Fruit fly (Drosophila melanogaster) whole organism, embryonic: ENCODE results near the gene CG43815.

Experiments
- Awh ChIP-seq: fragments of 200-800 bp; sonication (Bioruptor generic); IDR thresholded peaks from 2 replicates; pipeline ENCODE4, ENCODE4 v1.3.6; 2022; ENCODE audit warnings: missing biosample characterization, missing genetic modification characterization
- CG10274 ChIP-seq: fragments of 200-800 bp; sonication (Bioruptor generic); optimal IDR thresholded peaks from 3 replicates; lab custom pipeline; 2017; ENCODE audit warnings: missing biosample characterization, mild to moderate bottlenecking, missing genetic modification characterization
- CG10565 ChIP-seq: fragments of 200-800 bp; sonication (Bioruptor generic); optimal IDR thresholded peaks from 3 replicates; lab custom pipeline; 2016; ENCODE audit warnings: missing biosample characterization, mild to moderate bottlenecking, missing genetic modification characterization
- CG10959 ChIP-seq: fragments of 200-800 bp; sonication (Bioruptor generic); IDR thresholded peaks from 2 replicates; pipeline ENCODE4 v1.3.6; 2022; ENCODE audit warnings: missing biosample characterization, missing genetic modification characterization
- CG10979 ChIP-seq: fragments of 200-800 bp; sonication (Bioruptor generic); optimal IDR thresholded peaks from 2 replicates; lab custom pipeline; 2018; ENCODE audit warnings: missing biosample characterization, mild to moderate bottlenecking, missing genetic modification characterization, moderate library complexity
- CG11398 ChIP-seq: fragments of 200-800 bp; sonication (Bioruptor generic); optimal IDR thresholded peaks from 2 replicates; lab custom pipeline; 2016; ENCODE audit warnings: missing biosample characterization, missing genetic modification characterization
- CG12219 ChIP-seq: fragments of 200-800 bp; sonication (Bioruptor generic); optimal IDR thresholded peaks from 3 replicates; lab custom pipeline; 2018; ENCODE audit warnings: missing biosample characterization, mild to moderate bottlenecking, missing genetic modification characterization
- CG12744 ChIP-seq: fragments of 200-800 bp; sonication (Bioruptor generic); optimal IDR thresholded peaks from 2 replicates; lab custom pipeline; 2016; ENCODE audit warnings: missing biosample characterization, missing genetic modification characterization
- CG14441 ChIP-seq: fragments of 200-800 bp; sonication (Bioruptor generic); IDR thresholded peaks from 2 replicates; pipeline ENCODE4 v1.3.6; 2022; ENCODE audit warnings: missing biosample characterization, missing genetic modification characterization
- CG15073 ChIP-seq: fragments of 200-800 bp; sonication (Bioruptor generic); optimal IDR thresholded peaks from 2 replicates; lab custom pipeline; 2016; ENCODE audit warnings: missing biosample characterization, missing genetic modification characterization
- CG33557 ChIP-seq: fragments of 200-800 bp; sonication (Bioruptor generic); optimal IDR thresholded peaks from 2 replicates; lab custom pipeline; 2019; ENCODE audit warnings: missing biosample characterization, mild to moderate bottlenecking, missing genetic modification characterization, moderate library complexity
- CG3726 ChIP-seq: fragments of 200-800 bp; sonication (Bioruptor generic); IDR thresholded peaks from 3 replicates; pipeline ENCODE4, ENCODE4 v1.3.6; 2022; ENCODE audit warnings: missing biosample characterization, missing genetic modification characterization
- CG4707 ChIP-seq: fragments of 200-800 bp; sonication (Bioruptor generic); optimal IDR thresholded peaks from 2 replicates; lab custom pipeline; 2018; ENCODE audit warnings: missing biosample characterization, mild to moderate bottlenecking, missing genetic modification characterization, moderate library complexity
- CG4854 ChIP-seq: fragments of 200-800 bp; sonication (Bioruptor generic); optimal IDR thresholded peaks from 2 replicates; lab custom pipeline; 2016; ENCODE audit warnings: missing biosample characterization, missing genetic modification characterization, inconsistent platforms
- CG6175 ChIP-seq: fragments of 200-800 bp; sonication (Bioruptor generic); IDR thresholded peaks from 3 replicates; pipeline ENCODE4 v1.3.6; 2022; ENCODE audit warnings: missing biosample characterization, missing genetic modification characterization
- CG7745 ChIP-seq: fragments of 200-800 bp; sonication (Bioruptor generic); optimal IDR thresholded peaks from 2 replicates; lab custom pipeline; 2018; ENCODE audit warnings: missing biosample characterization, mild to moderate bottlenecking, missing genetic modification characterization, moderate library complexity
- CG7987 ChIP-seq: fragments of 200-800 bp; sonication (Bioruptor generic); optimal IDR thresholded peaks from 2 replicates; lab custom pipeline; 2018; ENCODE audit warnings: missing biosample characterization, mild to moderate bottlenecking, missing genetic modification characterization, moderate library complexity
- CHES-1-like ChIP-seq: fragments of 200-800 bp; sonication (Bioruptor generic); optimal IDR thresholded peaks from 2 replicates; lab custom pipeline; 2016; ENCODE audit warnings: missing biosample characterization, missing genetic modification characterization
- D ChIP-seq, 2 experiments: fragments of 200-800 bp in 1 of 2; fragments of >200 bp in 1 of 2; sonication (Bioruptor generic) in 1 of 2; optimal IDR thresholded peaks; 2 replicates in 1 of 2; 3 replicates in 1 of 2; lab custom pipeline; 2017; ENCODE audit warnings: mild to moderate bottlenecking in 1 of 2, missing biosample characterization in 1 of 2, missing genetic modification characterization in 1 of 2, missing genetic modification reagents in 1 of 2
- Doc2 ChIP-seq: fragments of 200-800 bp; sonication (Bioruptor generic); IDR thresholded peaks from 2 replicates; pipeline ENCODE4 v1.3.6; 2022; ENCODE audit warnings: missing biosample characterization, missing genetic modification characterization
- Eip74EF ChIP-seq, 2 experiments: fragments of 200-800 bp in 1 of 2; fragments of >200 bp in 1 of 2; sonication (Bioruptor generic) in 1 of 2; optimal IDR thresholded peaks; 2 replicates each; lab custom pipeline; 2017 to 2019; ENCODE audit warnings: missing biosample characterization in 2 of 2, missing genetic modification characterization in 2 of 2, mild to moderate bottlenecking in 1 of 2, moderate library complexity in 1 of 2
- Hmx ChIP-seq: fragments of 200-800 bp; sonication (Bioruptor generic); optimal IDR thresholded peaks from 2 replicates; lab custom pipeline; 2016; ENCODE audit warnings: missing biosample characterization, missing genetic modification characterization
- Hr3 ChIP-seq: fragments of 200-800 bp; sonication (Bioruptor generic); optimal IDR thresholded peaks from 3 replicates; lab custom pipeline; 2016; ENCODE audit warnings: missing biosample characterization, missing genetic modification characterization
- Jarid2 ChIP-seq: fragments of 200-800 bp; sonication (Bioruptor generic); optimal IDR thresholded peaks from 3 replicates; lab custom pipeline; 2017; ENCODE audit warnings: mild to moderate bottlenecking, missing biosample characterization, missing genetic modification reagents, missing genetic modification characterization
- Lim3 ChIP-seq: fragments of 200-800 bp; sonication (Bioruptor generic); IDR thresholded peaks from 2 replicates; pipeline ENCODE4 v1.3.6; 2022; ENCODE audit warnings: missing biosample characterization, missing genetic modification characterization
- MESR4 ChIP-seq: fragments of 200-800 bp; sonication (Bioruptor generic); optimal IDR thresholded peaks from 2 replicates; lab custom pipeline; 2018; ENCODE audit warnings: missing biosample characterization, mild to moderate bottlenecking, missing genetic modification characterization, moderate library complexity
- Meics ChIP-seq: fragments of 200-800 bp; sonication (Bioruptor generic); optimal IDR thresholded peaks from 2 replicates; lab custom pipeline; 2017; ENCODE audit warnings: missing biosample characterization, mild to moderate bottlenecking, missing genetic modification characterization
- Mrtf ChIP-seq: fragments of 200-800 bp; sonication (Bioruptor generic); IDR thresholded peaks from 3 replicates; pipeline ENCODE4 v1.3.6; 2022; ENCODE audit warnings: missing biosample characterization, missing genetic modification characterization
- Oaz ChIP-seq: fragments of 200-800 bp; sonication (Bioruptor generic); IDR thresholded peaks from 2 replicates; pipeline ENCODE4 v1.3.6; 2022; ENCODE audit warnings: missing biosample characterization, missing genetic modification characterization
- Oli ChIP-seq: fragments of 200-800 bp; sonication (Bioruptor generic); optimal IDR thresholded peaks from 2 replicates; lab custom pipeline; 2018; ENCODE audit warnings: missing biosample characterization, mild to moderate bottlenecking, missing genetic modification characterization, moderate library complexity
- Ssrp ChIP-seq: fragments of 200-800 bp; sonication (Bioruptor generic); optimal IDR thresholded peaks from 2 replicates; lab custom pipeline; 2018; ENCODE audit warnings: missing biosample characterization, mild to moderate bottlenecking, missing genetic modification characterization, moderate library complexity
- YL-1 ChIP-seq: fragments of 200-800 bp; sonication (Bioruptor generic); optimal IDR thresholded peaks from 3 replicates; lab custom pipeline; 2017; ENCODE audit warnings: missing biosample characterization, mild to moderate bottlenecking, missing genetic modification characterization
- amos ChIP-seq: fragments of 200-800 bp; sonication (Bioruptor generic); IDR thresholded peaks from 2 replicates; pipeline ENCODE4 v1.3.6; 2022; ENCODE audit warnings: missing biosample characterization, missing genetic modification characterization; ENCODE audit not compliant: partially characterized antibody
- cg ChIP-seq: fragments of 200-800 bp; sonication (Bioruptor generic); optimal IDR thresholded peaks from 3 replicates; lab custom pipeline; 2019; ENCODE audit warnings: missing biosample characterization, mild to moderate bottlenecking, missing genetic modification characterization, moderate library complexity
- da ChIP-seq: fragments of 200-800 bp; sonication (Bioruptor generic); optimal IDR thresholded peaks from 2 replicates; lab custom pipeline; 2016; ENCODE audit warnings: missing biosample characterization, missing genetic modification characterization
- dan ChIP-seq: fragments of 200-800 bp; sonication (Bioruptor generic); IDR thresholded peaks from 2 replicates; pipeline ENCODE4 v1.3.6; 2022; ENCODE audit warnings: missing biosample characterization, missing genetic modification characterization
- disco-r ChIP-seq: fragments of 200-800 bp; sonication (Bioruptor generic); optimal IDR thresholded peaks from 2 replicates; lab custom pipeline; 2016; ENCODE audit warnings: missing biosample characterization, missing genetic modification characterization
- gcm ChIP-seq: fragments of 200-800 bp; sonication (Bioruptor generic); optimal IDR thresholded peaks from 2 replicates; lab custom pipeline; 2019; ENCODE audit warnings: missing biosample characterization, mild to moderate bottlenecking, missing genetic modification characterization, moderate library complexity
- gro ChIP-seq: fragments of 200-800 bp; sonication (Bioruptor generic); optimal IDR thresholded peaks from 2 replicates; lab custom pipeline; 2016; ENCODE audit warnings: missing biosample characterization, missing genetic modification characterization
- lilli ChIP-seq: fragments of 200-800 bp; sonication (Bioruptor generic); optimal IDR thresholded peaks from 3 replicates; lab custom pipeline; 2016; ENCODE audit warnings: missing biosample characterization, missing genetic modification characterization
- row ChIP-seq: fragments of 200-800 bp; sonication (Bioruptor generic); IDR thresholded peaks from 3 replicates; pipeline ENCODE4 v1.3.6; 2022; ENCODE audit warnings: missing biosample characterization, missing genetic modification characterization
- run ChIP-seq: fragments of 200-800 bp; sonication (Bioruptor generic); optimal IDR thresholded peaks from 3 replicates; lab custom pipeline; 2018; ENCODE audit warnings: missing biosample characterization, mild to moderate bottlenecking, missing genetic modification characterization
- sqz ChIP-seq: fragments of 200-800 bp; sonication (Bioruptor generic); optimal IDR thresholded peaks from 3 replicates; lab custom pipeline; 2018; ENCODE audit warnings: missing biosample characterization, mild to moderate bottlenecking, missing genetic modification characterization
- sr ChIP-seq: fragments of 200-800 bp; sonication (Bioruptor generic); IDR thresholded peaks from 3 replicates; pipeline ENCODE4 v1.3.6; 2022; ENCODE audit warnings: missing biosample characterization, missing genetic modification characterization
- ssp ChIP-seq: fragments of 200-800 bp; sonication (Bioruptor generic); IDR thresholded peaks from 2 replicates; pipeline ENCODE4 v1.3.6; 2022; ENCODE audit warnings: missing biosample characterization, missing genetic modification characterization
- tll ChIP-seq, 2 experiments: fragments of 200-800 bp in 1 of 2; fragments of >200 bp in 1 of 2; sonication (Bioruptor generic) in 1 of 2; optimal IDR thresholded peaks; 2 replicates each; lab custom pipeline; 2017 to 2019; ENCODE audit warnings: missing biosample characterization in 2 of 2, missing genetic modification characterization in 2 of 2, mild to moderate bottlenecking in 1 of 2, moderate library complexity in 1 of 2
- unpg ChIP-seq: fragments of 200-800 bp; sonication (Bioruptor generic); optimal IDR thresholded peaks from 3 replicates; lab custom pipeline; 2018; ENCODE audit warnings: missing biosample characterization, mild to moderate bottlenecking, missing genetic modification characterization, moderate library complexity
- wdn ChIP-seq: fragments of 200-800 bp; sonication (Bioruptor generic); IDR thresholded peaks from 2 replicates; pipeline ENCODE4 v1.3.6; 2022; ENCODE audit warnings: missing biosample characterization, missing genetic modification characterization

The CG43815 gene

DNA sequence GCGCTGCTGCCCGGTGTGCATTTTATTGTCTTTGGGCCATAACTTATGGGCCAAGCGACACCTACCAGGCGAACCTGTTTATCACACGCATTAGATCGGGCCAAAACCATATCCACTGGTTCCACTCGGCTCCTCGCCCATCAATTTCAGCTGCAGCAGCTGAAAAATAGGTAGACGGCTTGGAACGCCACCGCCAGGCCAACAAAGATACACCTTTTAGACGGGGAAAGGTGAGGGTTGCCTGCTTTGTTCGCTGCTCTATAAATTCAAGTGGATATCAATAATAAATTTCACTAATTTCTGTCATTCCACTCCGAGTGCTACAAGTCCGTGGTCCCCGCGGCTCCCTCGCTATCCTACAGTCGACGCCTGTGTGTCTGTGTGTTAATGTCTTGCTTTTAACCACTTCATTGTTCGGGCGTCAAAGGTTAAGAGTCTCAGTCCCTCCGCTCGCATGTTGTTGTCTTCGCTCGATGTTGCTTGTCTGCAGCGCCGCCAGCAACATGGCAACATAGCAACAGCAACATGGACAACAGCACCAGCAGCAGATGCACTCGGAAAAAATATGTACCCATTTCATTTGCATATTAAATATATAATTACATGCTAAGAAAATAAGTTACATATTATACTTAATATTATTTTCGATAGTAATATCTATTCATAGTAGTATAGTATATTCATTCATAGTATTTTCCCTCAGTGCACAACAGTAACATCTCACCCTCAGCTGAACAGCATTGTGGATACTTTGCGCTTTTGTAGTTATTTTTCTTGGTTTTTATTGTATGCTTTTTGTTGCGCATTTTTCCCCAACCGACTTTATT lies 12.1 kb downstream of the CG43815 start (continued):
- TF ChIP-seq unpg (GFP tag; lab: Kevin White, UChicago) (peak; percentile 87), Mrtf (GFP tag; lab: Robert Waterston, UW) (peak; percentile 67; the same call in 2 of the 3 replicates), CG12744 (GFP tag; lab: Kevin White, UChicago) (no peak), CG6175 (GFP tag; lab: Robert Waterston, UW) (no peak), Ssrp (tag; lab: Kevin White, UChicago) (peak; percentile 85), tll (GFP tag; optimal IDR thresholded peaks at IDR 0.05; lab: Kevin White, UChicago) (peak in 1 of 2 experiments; percentile 27), amos (GFP tag; lab: Robert Waterston, UW) (no peak), Oaz (peak; percentile 69), MESR4 (no peak), Oli (tag; lab: Kevin White, UChicago) (peak; percentile 87), Doc2 (GFP tag; lab: Robert Waterston, UW) (no peak), Awh (GFP tag; lab: Robert Waterston, UW) (peak; percentile 89), dan (GFP tag; lab: Robert Waterston, UW) (peak; percentile 68; the same call in 1 of the 2 replicates), CG10274 (no peak), Hmx (GFP tag; lab: Kevin White, UChicago) (no peak), Lim3 (GFP tag; lab: Robert Waterston, UW) (peak; percentile 21; the same call in 1 of the 2 replicates), CG10979 (tag; lab: Kevin White, UChicago) (peak; percentile 95), cg (peak; percentile 40), Jarid2 (GFP tag; lab: Kevin White, UChicago) (peak; percentile 54), gcm (GFP tag; lab: Kevin White, UChicago) (peak; percentile 88), CG14441 (GFP tag; lab: Robert Waterston, UW) (peak; percentile 72), CG12219 (GFP tag; lab: Kevin White, UChicago) (peak; percentile 76), CG11398 (no peak), CG7745 (peak; percentile 41), CG33557 (GFP tag; lab: Kevin White, UChicago) (peak; percentile 88), CHES-1-like (no peak), CG7987 (GFP tag; lab: Kevin White, UChicago) (peak; percentile 34), CG10565 (GFP tag; lab: Kevin White, UChicago) (peak; percentile 7), CG10959 (GFP tag; lab: Robert Waterston, UW) (peak; percentile 82), wdn (no peak), CG3726 (GFP tag; lab: Robert Waterston, UW) (peak; percentile 46; the same call in 1 of the 3 replicates), CG4707 (GFP tag; lab: Kevin White, UChicago) (peak; percentile 71), sqz (GFP tag; lab: Kevin White, UChicago) (peak; percentile 79), row (GFP tag; lab: Robert Waterston, UW) (peak; percentile 89), da (GFP tag; lab: Kevin White, UChicago) (no peak), disco-r (no peak), CG4854 (GFP tag; lab: Kevin White, UChicago) (no peak), gro (GFP tag; lab: Kevin White, UChicago) (no peak), run (tag; lab: Kevin White, UChicago) (peak; percentile 70), Hr3 (GFP tag; lab: Kevin White, UChicago) (peak; percentile 80), ssp (GFP tag; lab: Robert Waterston, UW) (peak; percentile 75), Eip74EF (GFP tag; optimal IDR thresholded peaks at IDR 0.05; lab: Kevin White, UChicago) (peak in 1 of 2 experiments; percentile 79), lilli (GFP tag; lab: Kevin White, UChicago) (no peak), sr (GFP tag; lab: Robert Waterston, UW) (0 out of 3 replicates have a peak, but pooled peaks have one; percentile 2), CG15073 (GFP tag; lab: Kevin White, UChicago) (peak; percentile 66), D (optimal IDR thresholded peaks at IDR 0.05; lab: Kevin White, UChicago) (peak; percentile 35), D (GFP tag; optimal IDR thresholded peaks at IDR 0.05; lab: Kevin White, UChicago) (peak; percentile 85), Meics (peak; percentile 28), YL-1 (GFP tag; lab: Kevin White, UChicago) (peak; percentile 1)
